In the genomic region with DNA sequence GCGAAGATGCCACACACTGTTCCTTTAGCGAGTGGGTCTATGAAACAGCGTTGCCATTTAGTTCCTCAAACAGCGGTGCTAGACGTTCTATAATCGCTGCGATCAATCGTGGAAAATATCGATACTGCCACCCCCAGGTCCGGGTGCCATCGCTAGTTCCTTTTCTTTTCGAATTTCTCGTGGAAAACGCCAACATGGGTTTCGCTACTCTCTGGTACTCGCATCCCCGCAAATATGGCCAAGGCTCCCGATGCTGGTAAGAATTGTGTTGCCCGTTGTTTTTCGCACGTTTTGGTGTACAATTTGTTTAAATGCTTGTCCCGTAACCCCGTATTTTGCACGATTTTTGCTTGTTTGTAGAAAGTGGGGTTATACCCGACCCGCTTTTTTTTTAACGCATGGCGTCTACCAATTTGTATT, we compare ENCODE assay signal across 1 fruit fly cellular context.
A peak's percentile ranks its signal among the peaks of the same experiment; 100 is the strongest.
TF ChIP-seq lines count a peak whose summit lies in the region.

A gene (plus strand): TSS at position 102 of the 420 bp plus-strand sequence.

TF ChIP-seq in whole organism, embryonic, 481 proteins besides CTCF, POLR2A, EP300 and RAD21 (continued from another document):
- TF ChIP-seq CG3065 (GFP tag; optimal IDR thresholded peaks at IDR 0.05; lab: Kevin White, UChicago) (peak; percentile 29), ase (GFP tag; IDR thresholded peaks at IDR 0.05; lab: Robert Waterston, UW) (peak; percentile 65; the same call in 2 of the 3 replicates), CG2875 (GFP tag; optimal IDR thresholded peaks at IDR 0.05; lab: Kevin White, UChicago) (peak; percentile 43), pum (GFP tag; optimal IDR thresholded peaks at IDR 0.05; lab: Kevin White, UChicago) (peak; percentile 81), nmo (GFP tag; optimal IDR thresholded peaks at IDR 0.05; lab: Kevin White, UChicago) (peak; percentile 78), gem (tag; optimal IDR thresholded peaks at IDR 0.05; lab: Kevin White, UChicago) (peak; percentile 61), bowl (GFP tag; IDR thresholded peaks at IDR 0.05; lab: Robert Waterston, UW) (no peak; the same call in 1 of the 2 replicates), klu (GFP tag; IDR thresholded peaks at IDR 0.05; lab: Robert Waterston, UW) (peak; percentile 31; the same call in 1 of the 2 replicates), CG17568 (GFP tag; optimal IDR thresholded peaks at IDR 0.05; lab: Kevin White, UChicago) (no peak), CG16813 (GFP tag; IDR thresholded peaks at IDR 0.05; lab: Robert Waterston, UW; ENCODE audit: partially characterized antibody) (peak; percentile 93), run (tag; optimal IDR thresholded peaks at IDR 0.05; lab: Kevin White, UChicago) (peak; percentile 49), ash1 (GFP tag; optimal IDR thresholded peaks at IDR 0.05; lab: Kevin White, UChicago) (peak; percentile 89)
